Fruit fly (Drosophila melanogaster) S2 (cell line): Measurements from ENCODE around the gene CkIIalpha-i3.

Experiments
- CG8478 ChIP-seq: fragments of >200 bp; optimal IDR thresholded peaks from 2 replicates; lab custom pipeline; 2018
- CTCF ChIP-seq, 2 experiments: fragments of >200 bp; optimal IDR thresholded peaks; 2 replicates each; lab custom pipeline; 2018

dm6 chr3L:750614-751293, 40.3 kb upstream of the CkIIalpha-i3 start:
- TF ChIP-seq CG8478 (lab: Kevin White, UChicago) (no peak), CTCF (optimal IDR thresholded peaks at IDR 0.05; lab: Kevin White, UChicago) (no peak)
